Worm (Caenorhabditis elegans) whole organism, L1 larva: ENCODE results near the gene pud-4.

ENCODE experiments used
- grh-1 ChIP-seq: fragments of 200-800 bp; sonication (Bioruptor generic); IDR thresholded peaks from 2 replicates; pipeline ENCODE4 v1.3.6; 2022; ENCODE audit warnings: missing genetic modification reagents, missing genetic modification characterization, missing compliant biosample characterization
- lin-39 ChIP-seq: fragments of 150-350 bp; optimal IDR thresholded peaks from 2 replicates; lab custom pipeline; 2014; ENCODE audit warnings: missing biosample characterization, missing genetic modification reagents, missing genetic modification characterization
- mep-1 ChIP-seq: fragments of 150-350 bp; optimal IDR thresholded peaks from 2 replicates; lab custom pipeline; 2014; ENCODE audit warnings: missing biosample characterization, missing genetic modification characterization
- nhr-237 ChIP-seq: fragments of 150-350 bp; optimal IDR thresholded peaks from 2 replicates; lab custom pipeline; 2014; ENCODE audit warnings: missing biosample characterization, missing genetic modification characterization
- pax-3 ChIP-seq: fragments of 200-800 bp; sonication (Bioruptor generic); optimal IDR thresholded peaks from 2 replicates; lab custom pipeline; 2018; ENCODE audit warnings: mild to moderate bottlenecking, missing genetic modification characterization, moderate library complexity, missing compliant biosample characterization
- tlp-1 ChIP-seq: fragments of 150-350 bp; optimal IDR thresholded peaks from 2 replicates; lab custom pipeline; 2014; ENCODE audit warnings: missing biosample characterization, missing genetic modification characterization

DNA sequence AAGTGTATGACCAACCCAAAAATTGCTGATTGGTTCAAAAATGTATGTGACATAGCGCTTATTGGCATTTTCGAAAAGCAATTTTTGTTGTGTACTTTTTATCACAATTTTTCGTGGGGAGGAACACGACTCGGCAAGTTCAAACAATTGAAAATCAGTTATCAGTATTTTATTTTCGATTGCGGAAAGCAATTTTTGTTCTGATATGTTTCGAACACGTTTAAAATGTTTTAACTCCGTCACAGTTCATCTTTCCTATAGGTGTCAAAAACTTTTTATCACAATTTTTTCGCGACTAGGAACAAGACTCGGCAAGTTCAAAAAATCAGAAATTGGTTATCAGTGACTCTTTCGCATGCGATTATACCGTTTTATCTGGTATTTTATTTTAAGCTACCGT is 18.2 kb upstream of the pud-4 start:
- TF ChIP-seq pax-3 (tag; lab: Kevin White, UChicago) = no peak
- no peak for TF ChIP-seq grh-1 (GFP tag; lab: Robert Waterston, UW)
- TF ChIP-seq mep-1 = no peak
- TF ChIP-seq tlp-1 (tag; lab: Kevin White, UChicago) = no peak
- TF ChIP-seq lin-39 (tag; lab: Kevin White, UChicago) = no peak
- TF ChIP-seq nhr-237 (tag; lab: Kevin White, UChicago) = no peak
